Worm (Caenorhabditis elegans) whole organism, L4/young adult: ENCODE data around the gene F35E8.2.
"Not testable (repeated sequence)": the region's sequence is repeated elsewhere in the genome, so short reads cannot be mapped to it uniquely, and the experiment has no call there.

Experiments
- W03F9.2 ChIP-seq: fragments of 150-350 bp; optimal IDR thresholded peaks from 2 replicates; lab custom pipeline; 2014; ENCODE audit warnings: missing biosample characterization, missing genetic modification characterization
- dao-5 ChIP-seq: sonication (generic microtip); optimal IDR thresholded peaks from 2 replicates; lab custom pipeline; 2016; ENCODE audit warnings: missing genotype, missing genetic modification characterization, moderate library complexity, missing compliant biosample characterization
- him-1 ChIP-seq: sonication (generic microtip); optimal IDR thresholded peaks from 2 replicates; lab custom pipeline; 2016; ENCODE audit warnings: missing genotype, missing genetic modification reagents, missing genetic modification characterization, missing compliant biosample characterization

F35E8.2 gene

ce11 chrV:15905530-15905929 lies at the start of gene F35E8.2, which contains the start of gene F35E8.1:
F35E8.2 (plus strand) TSS chrV:15905661.
F35E8.1 (minus strand) TSS chrV:15905630.
- not testable (repeated sequence) for TF ChIP-seq dao-5 (tag; lab: Kevin White, UChicago); him-1 (tag; lab: Kevin White, UChicago); W03F9.2

DNA sequence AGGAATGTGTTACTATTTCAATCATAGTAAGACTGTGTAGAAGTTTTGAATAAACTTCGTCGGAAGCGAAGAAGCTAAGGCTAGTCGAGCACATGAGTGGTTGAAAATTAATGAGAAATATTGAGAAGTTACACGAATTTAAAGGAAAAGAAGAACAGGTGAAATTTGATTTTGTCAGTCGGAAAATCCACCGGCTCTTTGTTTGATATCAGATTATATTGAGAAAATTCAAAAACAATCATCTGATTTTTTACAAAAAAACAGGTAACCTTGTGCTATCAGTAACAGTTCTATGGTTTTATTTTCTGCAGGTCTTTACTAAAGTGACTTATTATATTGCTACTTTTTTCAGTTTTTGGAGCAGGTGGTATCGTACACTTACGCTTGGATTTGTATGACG lies 47.2 kb upstream of the F35E8.2 start, which contains the start of gene srh-148:
Gene srh-148 (minus strand): TSS at position 101 of the 400 bp plus-strand sequence.
- TF ChIP-seq dao-5 (tag; lab: Kevin White, UChicago) (no peak), him-1 (tag; lab: Kevin White, UChicago) (no peak)

ce11 chrV:15862599-15862998 lies 42.9 kb upstream of the F35E8.2 start, which contains the start of gene srz-12:
srz-12 (minus strand) TSS chrV:15862699.
- TF ChIP-seq W03F9.2 = no peak
- TF ChIP-seq him-1 (tag; lab: Kevin White, UChicago) = no peak
- TF ChIP-seq dao-5 (tag; lab: Kevin White, UChicago) = no peak

DNA sequence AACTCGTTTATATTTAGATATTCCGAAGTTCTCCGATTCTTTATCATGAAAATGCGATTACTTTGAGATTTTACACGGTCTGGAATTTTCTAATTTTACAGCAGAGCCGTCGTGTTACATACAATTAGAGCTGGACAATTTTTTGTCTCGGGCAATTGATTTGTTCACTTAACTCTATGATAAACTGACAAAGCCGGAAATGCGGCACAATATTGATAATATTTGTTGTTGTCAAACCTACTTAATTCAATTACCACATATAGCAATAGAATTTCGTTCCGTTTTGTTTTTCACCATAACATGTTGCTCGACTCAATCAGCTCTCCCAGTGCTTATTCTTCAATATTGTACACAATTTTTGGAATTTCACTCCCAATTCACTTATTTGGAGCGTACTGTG lies 42.4 kb upstream of the F35E8.2 start, which contains the start of gene srh-299:
Gene srh-299 (plus strand): TSS at position 301 of the 400 bp plus-strand sequence.
- no peak for TF ChIP-seq dao-5 (tag; lab: Kevin White, UChicago)

- TF ChIP-seq W03F9.2 (no peak), him-1 (tag; lab: Kevin White, UChicago) (no peak), dao-5 (tag; lab: Kevin White, UChicago) (no peak)
Observed at ce11 chrV:15865839-15866238, 39.6 kb upstream of the F35E8.2 start, which contains the start of gene srh-293. srh-293 (plus strand) TSS chrV:15866139.

ce11 chrV:15867373-15867772 lies 38.1 kb upstream of the F35E8.2 start, which contains the start of gene fbxa-197:
fbxa-197 (plus strand) TSS chrV:15867673.
- TF ChIP-seq him-1 (tag; lab: Kevin White, UChicago) (no peak), W03F9.2 (no peak), dao-5 (tag; lab: Kevin White, UChicago) (no peak)

DNA sequence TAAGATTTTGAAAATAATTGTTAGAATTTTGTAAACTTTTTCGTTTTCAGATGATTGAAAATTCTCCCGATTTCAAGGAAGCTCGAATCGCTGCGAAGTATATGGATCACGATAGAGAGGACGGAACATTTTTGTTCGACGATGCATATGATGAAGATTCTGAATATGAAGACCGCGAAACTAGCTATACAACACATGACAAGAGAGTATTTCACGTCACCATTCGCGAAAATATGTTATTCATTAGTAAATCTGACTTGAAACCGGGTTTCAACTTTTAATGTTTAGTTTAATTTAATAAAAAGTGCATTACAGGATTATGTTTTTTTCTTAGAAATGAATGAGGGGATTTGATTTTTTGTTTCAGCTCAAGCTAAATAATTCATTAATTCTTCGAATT lies 35.1 kb upstream of the F35E8.2 start, which contains the start of gene str-57:
Gene str-57 (plus strand): TSS at position 301 of the 400 bp plus-strand sequence.
- no peak for TF ChIP-seq dao-5 (tag; lab: Kevin White, UChicago)
- no peak for TF ChIP-seq W03F9.2
- no peak for TF ChIP-seq him-1 (tag; lab: Kevin White, UChicago)

DNA sequence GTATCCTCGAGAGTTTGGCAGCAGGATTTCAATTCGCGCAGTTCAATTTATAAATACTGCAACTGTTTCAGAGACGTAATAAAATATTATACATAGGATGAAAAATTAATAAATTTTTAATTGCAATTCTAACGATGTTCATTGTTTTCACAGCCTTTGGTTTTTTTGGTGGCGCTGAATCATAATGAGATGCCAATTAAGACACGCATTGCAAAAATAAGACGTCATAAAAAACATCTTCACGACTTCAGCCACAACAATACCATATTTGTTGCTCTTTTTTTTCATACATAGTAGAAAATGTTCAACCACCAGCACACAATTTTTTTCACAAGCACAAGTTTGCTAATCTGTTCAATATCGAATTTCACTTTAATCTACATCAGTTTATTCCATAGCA lies 33.2 kb upstream of the F35E8.2 start, which contains the start of gene str-56:
Gene str-56 (plus strand): TSS at position 301 of the 400 bp plus-strand sequence.
- no peak for TF ChIP-seq W03F9.2
- no peak for TF ChIP-seq dao-5 (tag; lab: Kevin White, UChicago)
- no peak for TF ChIP-seq him-1 (tag; lab: Kevin White, UChicago)

DNA sequence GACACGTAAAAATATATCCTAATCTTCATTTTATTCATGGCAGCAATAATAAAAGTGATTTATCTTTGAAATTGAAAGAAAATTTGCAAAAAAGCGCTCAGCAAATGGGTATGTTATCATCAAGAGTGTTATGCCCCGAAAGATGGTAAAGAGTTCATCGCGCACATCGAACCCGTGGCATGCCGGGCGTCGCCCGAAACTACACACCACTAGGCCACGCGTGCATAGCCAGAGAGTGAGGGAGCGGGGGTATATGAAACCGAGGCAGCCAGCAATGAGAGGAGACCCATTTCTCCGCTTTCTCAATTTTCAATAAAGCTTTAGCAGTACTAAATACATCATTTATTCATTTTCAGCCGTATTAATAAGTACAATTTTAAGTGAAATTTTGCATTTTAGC lies 31.7 kb upstream of the F35E8.2 start:
- peak; percentile 91 for TF ChIP-seq dao-5 (tag; lab: Kevin White, UChicago)
- peak; percentile 70 for TF ChIP-seq W03F9.2
- TF ChIP-seq him-1 (tag; lab: Kevin White, UChicago) = peak; percentile 57

DNA sequence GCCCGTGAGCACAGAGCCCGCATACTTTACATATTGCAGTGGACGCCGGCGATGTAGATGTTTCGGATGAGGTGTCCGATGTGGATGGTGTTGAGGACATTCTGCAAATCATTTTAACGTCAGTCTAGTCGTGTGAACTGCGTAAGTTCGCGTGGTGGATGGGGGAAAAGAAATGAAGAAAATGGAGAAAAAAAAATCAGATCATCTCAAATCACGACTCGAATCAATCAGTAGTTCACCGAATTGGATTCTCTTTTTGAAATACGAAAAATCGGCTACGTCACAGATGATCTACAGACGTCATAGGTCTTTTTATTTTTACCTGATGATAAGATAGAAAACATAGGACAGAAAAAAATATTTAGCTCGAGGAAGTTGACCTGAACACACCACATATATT lies 29.2 kb upstream of the F35E8.2 start, which contains the start of gene nhr-102:
Gene nhr-102 (minus strand): TSS at position 101 of the 400 bp plus-strand sequence.
- no peak for TF ChIP-seq him-1 (tag; lab: Kevin White, UChicago)
- TF ChIP-seq dao-5 (tag; lab: Kevin White, UChicago) = no peak
- TF ChIP-seq W03F9.2 = no peak

DNA sequence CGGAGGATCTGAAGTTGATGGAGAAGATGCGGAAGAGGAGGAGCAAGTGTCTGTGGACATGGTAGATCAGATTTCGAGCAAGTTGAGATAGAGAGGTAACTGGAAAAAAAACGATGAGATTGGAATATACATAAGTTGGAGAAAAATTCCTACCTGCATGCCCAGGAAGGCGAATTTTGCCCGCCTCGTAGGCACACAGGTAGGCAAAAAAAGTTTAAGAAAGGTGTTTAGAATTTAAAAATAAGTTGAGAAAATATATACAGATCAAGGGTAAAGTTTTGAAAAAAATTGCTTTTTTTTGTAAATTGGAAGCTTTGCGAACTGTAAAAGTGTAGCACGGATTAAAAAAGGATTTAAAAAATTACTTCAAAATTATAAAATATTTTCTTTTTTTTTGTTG lies 26.0 kb upstream of the F35E8.2 start, which contains the start of gene nhr-84:
Gene nhr-84 (minus strand): TSS at position 101 of the 400 bp plus-strand sequence.
- TF ChIP-seq him-1 (tag; lab: Kevin White, UChicago) (no peak), dao-5 (tag; lab: Kevin White, UChicago) (no peak), W03F9.2 (no peak)

- TF ChIP-seq dao-5 (tag; lab: Kevin White, UChicago) (no peak), W03F9.2 (no peak), him-1 (tag; lab: Kevin White, UChicago) (no peak)
Observed at ce11 chrV:15880033-15880432, 25.4 kb upstream of the F35E8.2 start.

DNA sequence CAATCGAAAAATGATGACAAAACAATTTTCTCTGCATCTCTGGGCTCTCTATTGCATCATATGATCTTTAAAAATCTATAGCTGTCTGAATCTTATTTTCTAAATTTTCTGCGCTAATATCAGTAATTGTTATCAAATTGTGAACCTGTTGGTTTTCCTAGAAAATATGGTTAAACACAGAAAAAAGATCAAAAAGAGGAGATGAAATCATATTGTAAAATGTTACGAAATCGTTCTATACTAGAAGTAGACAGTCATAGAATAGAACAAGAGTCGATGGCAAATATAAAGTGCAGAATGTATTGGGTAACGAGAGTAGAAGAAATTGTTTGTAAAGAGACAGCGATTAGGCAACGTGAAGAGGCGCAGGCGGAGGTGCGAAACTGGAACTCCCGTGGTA lies 24.8 kb upstream of the F35E8.2 start:
- TF ChIP-seq dao-5 (tag; lab: Kevin White, UChicago) = no peak

DNA sequence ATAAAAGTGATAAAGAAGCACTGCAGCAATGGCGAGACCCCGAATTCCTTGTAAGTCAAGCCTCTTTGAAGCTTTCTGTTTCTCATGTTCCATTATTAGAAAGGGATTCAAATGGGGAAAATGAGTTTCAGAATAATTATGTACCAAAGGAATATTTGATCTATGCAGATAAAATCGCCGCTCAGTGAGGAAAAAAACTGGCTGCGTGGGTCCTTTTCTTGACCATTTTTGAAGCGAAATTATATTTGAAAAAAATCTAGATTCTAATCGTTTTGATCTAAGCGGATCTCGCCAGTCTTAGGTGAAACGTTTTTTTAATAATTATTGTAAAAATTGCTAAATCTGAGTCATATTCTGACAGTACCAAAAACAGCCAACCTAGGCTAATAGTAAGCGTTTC lies 20.8 kb upstream of the F35E8.2 start, which contains the start of gene oac-42:
Gene oac-42 (minus strand): TSS at position 101 of the 400 bp plus-strand sequence.
- TF ChIP-seq W03F9.2 (no peak), him-1 (tag; lab: Kevin White, UChicago) (no peak), dao-5 (tag; lab: Kevin White, UChicago) (no peak)

DNA sequence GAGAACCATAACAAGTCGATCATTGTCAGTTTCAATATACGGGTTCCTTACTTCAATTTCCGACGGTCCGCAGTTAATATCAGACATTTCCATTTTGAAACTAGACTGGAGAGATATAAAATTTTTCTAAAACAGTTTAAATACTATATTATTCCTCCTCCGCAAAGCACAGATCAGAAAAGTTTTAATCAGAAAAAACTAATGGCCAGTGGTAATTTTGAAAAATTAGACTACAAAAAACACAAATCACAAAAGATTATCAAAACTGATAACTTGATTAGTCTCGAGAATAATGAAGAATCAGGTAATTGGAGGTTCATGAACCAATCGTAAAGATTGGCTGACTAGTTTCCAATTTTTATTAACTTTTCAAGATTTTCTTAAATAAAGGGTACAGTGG lies 19.5 kb upstream of the F35E8.2 start, which contains the start of gene T06C12.9:
Gene T06C12.9 (minus strand): TSS at position 101 of the 400 bp plus-strand sequence.
- TF ChIP-seq W03F9.2 (no peak), him-1 (tag; lab: Kevin White, UChicago) (no peak), dao-5 (tag; lab: Kevin White, UChicago) (no peak)
